Fruit fly (Drosophila melanogaster) whole organism, pupa: ENCODE data around the gene CG13300.

Experiments used
- CG10348 ChIP-seq: fragments of 200-800 bp; sonication (Bioruptor generic); IDR thresholded peaks from 2 replicates; pipeline ENCODE4 v1.3.6; 2022; ENCODE audit warnings: missing biosample characterization, missing genetic modification characterization
- CG12605 ChIP-seq: fragments of 200-800 bp; sonication (Bioruptor generic); IDR thresholded peaks from 2 replicates; pipeline ENCODE4 v1.3.6; 2022; ENCODE audit warnings: missing biosample characterization, missing genetic modification characterization
- CG13204 ChIP-seq: fragments of 200-800 bp; sonication (Bioruptor generic); optimal IDR thresholded peaks from 2 replicates; lab custom pipeline; 2018; ENCODE audit warnings: missing biosample characterization, mild to moderate bottlenecking, missing genetic modification characterization, moderate library complexity
- CG15710 ChIP-seq: fragments of 200-800 bp; sonication (Bioruptor generic); optimal IDR thresholded peaks from 2 replicates; lab custom pipeline; 2018; ENCODE audit warnings: missing biosample characterization, mild to moderate bottlenecking, missing genetic modification characterization, moderate library complexity
- CG17806 ChIP-seq: fragments of 200-800 bp; sonication (Bioruptor generic); optimal IDR thresholded peaks from 2 replicates; lab custom pipeline; 2018; ENCODE audit warnings: missing biosample characterization, mild to moderate bottlenecking, missing genetic modification characterization, moderate library complexity
- CG32121 ChIP-seq: fragments of 200-800 bp; sonication (Bioruptor generic); IDR thresholded peaks from 2 replicates; pipeline ENCODE4 v1.3.6; 2022; ENCODE audit warnings: missing biosample characterization, missing genetic modification characterization
- CG4496 ChIP-seq: fragments of 200-800 bp; sonication (Bioruptor generic); IDR thresholded peaks from 3 replicates; pipeline ENCODE4 v1.3.6; 2022; ENCODE audit warnings: missing biosample characterization, missing genetic modification characterization
- EcR ChIP-seq: fragments of 200-800 bp; sonication (Bioruptor generic); optimal IDR thresholded peaks from 3 replicates; lab custom pipeline; 2019; ENCODE audit warnings: missing biosample characterization, missing genetic modification characterization, mild to moderate bottlenecking, moderate library complexity, missing genetic modification reagents
- Ets98B ChIP-seq: fragments of 200-800 bp; sonication (Bioruptor generic); IDR thresholded peaks from 2 replicates; pipeline ENCODE4 v1.3.6; 2022; ENCODE audit warnings: missing biosample characterization, missing genetic modification characterization
- Snoo ChIP-seq: fragments of 200-800 bp; sonication (Bioruptor generic); optimal IDR thresholded peaks from 3 replicates; lab custom pipeline; 2017; ENCODE audit warnings: missing biosample characterization, mild to moderate bottlenecking, missing genetic modification characterization, inconsistent platforms
- rn ChIP-seq: fragments of 200-800 bp; sonication (Bioruptor generic); IDR thresholded peaks from 2 replicates; pipeline ENCODE4 v1.3.6; 2022; ENCODE audit warnings: missing biosample characterization, missing genetic modification characterization

DNA sequence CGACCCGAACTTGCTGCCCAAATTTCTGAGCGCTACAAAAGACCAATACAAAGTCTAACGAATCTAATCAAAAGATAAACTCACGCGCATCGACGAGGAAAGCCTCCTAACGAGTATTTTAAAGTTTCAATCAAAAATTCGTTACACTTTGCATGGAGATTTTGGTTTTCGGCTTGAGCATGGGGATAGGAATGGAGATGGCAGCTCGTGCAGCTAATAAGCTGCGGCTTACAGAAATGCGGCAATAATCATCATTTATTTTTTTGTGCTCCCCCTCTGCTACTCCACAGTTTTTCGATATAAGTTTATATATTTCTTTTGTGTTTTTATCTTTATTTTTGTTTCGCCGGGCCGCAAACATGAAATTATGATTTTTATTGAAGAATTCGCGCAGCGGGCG is 35.6 kb upstream of the CG13300 start:
- no peak for TF ChIP-seq EcR (GFP tag; lab: Kevin White, UChicago)
- TF ChIP-seq Snoo (tag; lab: Kevin White, UChicago) = no peak
- TF ChIP-seq rn (GFP tag; lab: Robert Waterston, UW) = no peak
- no peak for TF ChIP-seq CG10348 (GFP tag; lab: Robert Waterston, UW)
- no peak for TF ChIP-seq CG13204 (GFP tag; lab: Kevin White, UChicago)
- TF ChIP-seq Ets98B (GFP tag; lab: Robert Waterston, UW) = no peak
- TF ChIP-seq CG12605 = no peak
- TF ChIP-seq CG4496 (GFP tag; lab: Robert Waterston, UW) = no peak
- TF ChIP-seq CG17806 = no peak
- no peak for TF ChIP-seq CG32121
- TF ChIP-seq CG15710 (tag; lab: Kevin White, UChicago) = no peak
